Worm (Caenorhabditis elegans): ENCODE measurements around the gene T12D8.10.

Gene T12D8.10

DNA sequence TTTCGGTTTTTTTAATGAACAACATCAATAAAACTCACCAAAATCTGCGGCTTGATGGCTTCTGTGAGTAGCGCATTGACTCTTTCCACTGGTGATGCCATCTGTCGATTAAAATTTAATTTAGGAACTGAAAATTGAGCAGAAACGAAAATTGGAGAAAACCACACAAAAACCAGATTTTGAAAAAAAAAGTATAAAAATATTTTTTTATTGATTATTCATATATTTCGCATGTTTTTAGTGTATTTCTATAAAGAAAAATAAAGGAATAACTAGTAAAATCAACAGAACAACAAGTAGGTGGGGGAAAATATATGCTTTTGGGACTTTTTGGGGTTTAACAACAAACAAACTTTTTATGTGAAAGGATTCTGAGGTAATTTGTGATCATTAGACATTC lies at the start of gene T12D8.10:
TSS of gene T12D8.10 (minus strand) at position 101 of the 400 bp plus-strand sequence.
- no peak for TF ChIP-seq nhr-6 (tag; optimal IDR thresholded peaks at IDR 0.05)
- TF ChIP-seq lin-13 (GFP tag; optimal IDR thresholded peaks at IDR 0.05): no peak
- no peak for TF ChIP-seq spr-1 (tag; optimal IDR thresholded peaks at IDR 0.05)
- TF ChIP-seq duxl-1 (tag; optimal IDR thresholded peaks at IDR 0.05; ENCODE audit: poor library complexity): no peak
- TF ChIP-seq F26F4.8 (GFP tag; conservative IDR thresholded peaks at IDR 0.05): no peak
- TF ChIP-seq fos-1 (tag; optimal IDR thresholded peaks at IDR 0.05): no peak
- TF ChIP-seq dmd-6 (GFP tag; IDR thresholded peaks at IDR 0.05): no peak
- no peak for TF ChIP-seq lin-38 (GFP tag; IDR thresholded peaks at IDR 0.05)
- no peak for TF ChIP-seq zip-2 (tag; optimal IDR thresholded peaks at IDR 0.05)
- no peak for TF ChIP-seq pqm-1 (tag; optimal IDR thresholded peaks at IDR 0.05)
- no peak for TF ChIP-seq nhr-237 (tag; optimal IDR thresholded peaks at IDR 0.05)
- no peak for TF ChIP-seq unc-39 (tag; optimal IDR thresholded peaks at IDR 0.05)
- TF ChIP-seq nhr-11 (tag; optimal IDR thresholded peaks at IDR 0.05): no peak
- TF ChIP-seq ztf-7 (tag; optimal IDR thresholded peaks at IDR 0.05): no peak
- no peak for TF ChIP-seq ZK337.2 (GFP tag; IDR thresholded peaks at IDR 0.05)
- TF ChIP-seq lin-39 (tag; optimal IDR thresholded peaks at IDR 0.05): no peak
- TF ChIP-seq madf-9 (GFP tag; conservative IDR thresholded peaks at IDR 0.05): no peak
- TF ChIP-seq lsy-2 (tag; optimal IDR thresholded peaks at IDR 0.05): no peak
- no peak for TF ChIP-seq zfp-3 (GFP tag; conservative IDR thresholded peaks at IDR 0.05)
- TF ChIP-seq F44E2.7 (GFP tag; IDR thresholded peaks at IDR 0.05): no peak

- TF ChIP-seq lin-29 (GFP tag; IDR thresholded peaks at IDR 0.05): no peak
- TF ChIP-seq Y5F2A.4 (GFP tag; optimal IDR thresholded peaks at IDR 0.05): no peak
- TF ChIP-seq nhr-11 (tag; optimal IDR thresholded peaks at IDR 0.05): no peak
- no peak for TF ChIP-seq set-16 (GFP tag; IDR thresholded peaks at IDR 0.05)
- no peak for TF ChIP-seq ceh-82 (tag; optimal IDR thresholded peaks at IDR 0.05)
- TF ChIP-seq nhr-41 (GFP tag; IDR thresholded peaks at IDR 0.05): no peak
- no peak for TF ChIP-seq ceh-28 (tag; optimal IDR thresholded peaks at IDR 0.05)
- no peak for TF ChIP-seq nhr-111 (GFP tag; optimal IDR thresholded peaks at IDR 0.05)
- no peak for TF ChIP-seq zip-2 (tag; optimal IDR thresholded peaks at IDR 0.05)
- TF ChIP-seq daf-16 (GFP tag; optimal IDR thresholded peaks at IDR 0.05): no peak
- no peak for TF ChIP-seq daf-16 (tag; optimal IDR thresholded peaks at IDR 0.05)
- TF ChIP-seq hlh-30 (tag; optimal IDR thresholded peaks at IDR 0.05; ENCODE audit: insufficient read depth): peak; percentile 66
- TF ChIP-seq nhr-25 (tag; optimal IDR thresholded peaks at IDR 0.05; ENCODE audit: borderline replicate concordance, insufficient read depth): no peak
- peak in 1 of 2 experiments; percentile 34 for TF ChIP-seq lsy-2 (tag; optimal IDR thresholded peaks at IDR 0.05)
- TF ChIP-seq mdl-1 (tag; optimal IDR thresholded peaks at IDR 0.05): no peak
- peak; percentile 1 for TF ChIP-seq lin-13 (GFP tag; optimal IDR thresholded peaks at IDR 0.05)
- TF ChIP-seq nhr-48 (tag; optimal IDR thresholded peaks at IDR 0.05): no peak
- no peak for TF ChIP-seq zfp-3 (GFP tag; conservative IDR thresholded peaks at IDR 0.05)
- no peak for TF ChIP-seq egl-43 (GFP tag; IDR thresholded peaks at IDR 0.05)
- no peak for TF ChIP-seq nhr-42 (GFP tag; IDR thresholded peaks at IDR 0.05)
- peak; percentile 22 for TF ChIP-seq aha-1 (tag)
- TF ChIP-seq ces-1 (GFP tag; optimal IDR thresholded peaks at IDR 0.05): no peak
- TF ChIP-seq dmd-6 (GFP tag; IDR thresholded peaks at IDR 0.05): no peak
- no peak for TF ChIP-seq zip-11 (GFP tag; IDR thresholded peaks at IDR 0.05)
- TF ChIP-seq nhr-6 (tag; optimal IDR thresholded peaks at IDR 0.05): peak; percentile 23
- TF ChIP-seq ctbp-1 (GFP tag; IDR thresholded peaks at IDR 0.05): no peak
- TF ChIP-seq ztf-7 (tag; optimal IDR thresholded peaks at IDR 0.05): no peak
- TF ChIP-seq unc-62 (GFP tag; optimal IDR thresholded peaks at IDR 0.05 in 1 of 2): peak in 1 of 2 experiments; percentile 75
- TF ChIP-seq unc-62 (tag; optimal IDR thresholded peaks at IDR 0.05): no peak
- TF ChIP-seq zfp-2 (tag; optimal IDR thresholded peaks at IDR 0.05): no peak
- no peak for TF ChIP-seq lin-15B (tag; optimal IDR thresholded peaks at IDR 0.05)
- no peak for TF ChIP-seq lim-7 (GFP tag; IDR thresholded peaks at IDR 0.05)
- no peak for TF ChIP-seq ceh-32 (tag; optimal IDR thresholded peaks at IDR 0.05; ENCODE audit: poor library complexity)
- TF ChIP-seq snpc-4 (tag; optimal IDR thresholded peaks at IDR 0.05): no peak
- TF ChIP-seq mes-2 (tag; optimal IDR thresholded peaks at IDR 0.05; ENCODE audit: poor library complexity, severe bottlenecking): peak; percentile 46
- TF ChIP-seq dve-1 (tag; optimal IDR thresholded peaks at IDR 0.05; ENCODE audit: insufficient read depth): no peak
Observed at ce11 chrIII:13687211-13687610, 45.1 kb upstream of the T12D8.10 start, which contains the start of gene cul-2. Gene cul-2 (plus strand): TSS chrIII:13687269.

All from whole organism, L4 larva.